3 fruit fly cellular contexts compared by ENCODE assay signal in genomic region chr3L:14536042-14536684, dm6.
A peak's percentile ranks its signal among the peaks of the same experiment; 100 is the strongest.
TF ChIP-seq lines count a peak whose summit lies in the region.

TSS of gene bbg (minus strand) at chr3L:14536276.
TSS of gene CG43246 (plus strand) at chr3L:14536634.

- TF ChIP-seq CTCF in whole organism, embryonic (GFP tag; optimal IDR thresholded peaks at IDR 0.05; lab: Kevin White, UChicago): no peak

TF ChIP-seq in whole organism, embryonic, 481 proteins besides CTCF, POLR2A, EP300 and RAD21 (continues in another document):
- TF ChIP-seq CG7963 (GFP tag; IDR thresholded peaks at IDR 0.05; lab: Robert Waterston, UW; ENCODE audit: partially characterized antibody) (peak; percentile 35; the same call in 1 of the 3 replicates), CG13894 (tag; optimal IDR thresholded peaks at IDR 0.05; lab: Kevin White, UChicago) (peak; percentile 100), Rfx (GFP tag; IDR thresholded peaks at IDR 0.05; lab: Robert Waterston, UW) (peak; percentile 6; the same call in 1 of the 2 replicates), Ets65A (GFP tag; lab: Kevin White, UChicago) (peak; percentile 59), E2f2 (GFP tag; IDR thresholded peaks at IDR 0.05; lab: Robert Waterston, UW) (no peak), Med (GFP tag; lab: Kevin White, UChicago) (peak; percentile 57), CG15514 (GFP tag; optimal IDR thresholded peaks at IDR 0.05; lab: Kevin White, UChicago) (peak; percentile 16), grn (GFP tag; optimal IDR thresholded peaks at IDR 0.05; lab: Kevin White, UChicago) (peak; percentile 96), B-H2 (GFP tag; optimal IDR thresholded peaks at IDR 0.05; lab: Kevin White, UChicago) (peak; percentile 28), Mes4 (GFP tag; optimal IDR thresholded peaks at IDR 0.05; lab: Kevin White, UChicago) (no peak), CG34376 (GFP tag; optimal IDR thresholded peaks at IDR 0.05; lab: Kevin White, UChicago) (peak; percentile 7), chinmo (GFP tag; IDR thresholded peaks at IDR 0.05; lab: Robert Waterston, UW; ENCODE audit: partially characterized antibody) (peak; percentile 72; the same call in 1 of the 4 replicates), sug (tag; optimal IDR thresholded peaks at IDR 0.05; lab: Kevin White, UChicago) (peak; percentile 5), CG2199 (GFP tag; IDR thresholded peaks at IDR 0.05; lab: Robert Waterston, UW) (peak; percentile 83; the same call in 2 of the 3 replicates), CG15269 (tag; optimal IDR thresholded peaks at IDR 0.05; lab: Kevin White, UChicago) (peak; percentile 37), lab (GFP tag; optimal IDR thresholded peaks at IDR 0.05; lab: Kevin White, UChicago) (peak; percentile 11), Dref (GFP tag; IDR thresholded peaks at IDR 0.05; lab: Robert Waterston, UW) (no peak), Bgb (GFP tag; IDR thresholded peaks at IDR 0.05; lab: Robert Waterston, UW; ENCODE audit: partially characterized antibody) (peak; percentile 44), Fer1 (GFP tag; optimal IDR thresholded peaks at IDR 0.05; lab: Kevin White, UChicago) (peak; percentile 18), CG3847 (GFP tag; IDR thresholded peaks at IDR 0.05; lab: Robert Waterston, UW) (no peak), CG13287 (GFP tag; IDR thresholded peaks at IDR 0.05; lab: Robert Waterston, UW; ENCODE audit: partially characterized antibody) (0 out of 2 replicates have a peak, but pooled peaks have one; percentile 16), ci (GFP tag; IDR thresholded peaks at IDR 0.05; lab: Robert Waterston, UW) (0 out of 3 replicates have a peak, but pooled peaks have one; percentile 37), Vsx1 (GFP tag; optimal IDR thresholded peaks at IDR 0.05; lab: Kevin White, UChicago) (peak; percentile 39), NFAT (GFP tag; IDR thresholded peaks at IDR 0.05; lab: Robert Waterston, UW) (0 out of 2 replicates have a peak, but pooled peaks have one; percentile 40), Lhr (GFP tag; optimal IDR thresholded peaks at IDR 0.05; lab: Kevin White, UChicago) (no peak), ato (GFP tag; IDR thresholded peaks at IDR 0.05; lab: Robert Waterston, UW; ENCODE audit: partially characterized antibody) (peak; percentile 40; the same call in 1 of the 2 replicates), HmgZ (tag; optimal IDR thresholded peaks at IDR 0.05; lab: Kevin White, UChicago) (peak; percentile 6)

TF ChIP-seq in whole organism, prepupa, 60 proteins besides CTCF, POLR2A, EP300 and RAD21:
- TF ChIP-seq CG6163 (GFP tag; IDR thresholded peaks at IDR 0.05; lab: Robert Waterston, UW): peak; percentile 10; the same call in 1 of the 3 replicates
- TF ChIP-seq eg (GFP tag; IDR thresholded peaks at IDR 0.05; lab: Robert Waterston, UW): peak; percentile 30; the same call in 1 of the 3 replicates
- TF ChIP-seq CG15336 (GFP tag; IDR thresholded peaks at IDR 0.05; lab: Robert Waterston, UW): peak; percentile 19; the same call in 1 of the 2 replicates
- no peak for TF ChIP-seq CG8632 (GFP tag; optimal IDR thresholded peaks at IDR 0.05; lab: Kevin White, UChicago)
- peak; percentile 25 for TF ChIP-seq Eip78C (GFP tag; lab: Kevin White, UChicago)
- no peak for TF ChIP-seq fd85E (GFP tag; optimal IDR thresholded peaks at IDR 0.05; lab: Kevin White, UChicago)
- TF ChIP-seq Gug (GFP tag; IDR thresholded peaks at IDR 0.05; lab: Robert Waterston, UW): no peak
- TF ChIP-seq CG7368 (GFP tag; optimal IDR thresholded peaks at IDR 0.05; lab: Kevin White, UChicago): no peak
- no peak for TF ChIP-seq CG6792 (GFP tag; optimal IDR thresholded peaks at IDR 0.05; lab: Kevin White, UChicago)
- TF ChIP-seq ss (GFP tag; optimal IDR thresholded peaks at IDR 0.05; lab: Kevin White, UChicago): peak in 1 of 2 experiments; percentile 6
- TF ChIP-seq CG6808 (GFP tag; optimal IDR thresholded peaks at IDR 0.05; lab: Kevin White, UChicago): no peak
- TF ChIP-seq CG1621 (tag; optimal IDR thresholded peaks at IDR 0.05; lab: Kevin White, UChicago): no peak
- no peak for TF ChIP-seq spab (GFP tag; optimal IDR thresholded peaks at IDR 0.05; lab: Kevin White, UChicago)
- peak; percentile 19 for TF ChIP-seq CG6854 (GFP tag; optimal IDR thresholded peaks at IDR 0.05; lab: Kevin White, UChicago)
- TF ChIP-seq Eip93F (GFP tag; optimal IDR thresholded peaks at IDR 0.05; lab: Kevin White, UChicago): no peak
- no peak for TF ChIP-seq CG11902 (GFP tag; optimal IDR thresholded peaks at IDR 0.05; lab: Kevin White, UChicago)
- no peak for TF ChIP-seq acj6 (GFP tag; optimal IDR thresholded peaks at IDR 0.05; lab: Kevin White, UChicago)
- no peak for TF ChIP-seq dac (GFP tag; optimal IDR thresholded peaks at IDR 0.05; lab: Kevin White, UChicago)
- no peak for TF ChIP-seq Ets21C (GFP tag; optimal IDR thresholded peaks at IDR 0.05; lab: Kevin White, UChicago)
- TF ChIP-seq CG6276 (GFP tag; optimal IDR thresholded peaks at IDR 0.05; lab: Kevin White, UChicago): no peak
- TF ChIP-seq Lpt (GFP tag; optimal IDR thresholded peaks at IDR 0.05; lab: Kevin White, UChicago): no peak
- TF ChIP-seq CG31627 (GFP tag; optimal IDR thresholded peaks at IDR 0.05; lab: Kevin White, UChicago): no peak
- TF ChIP-seq CG10669 (GFP tag; optimal IDR thresholded peaks at IDR 0.05; lab: Kevin White, UChicago): no peak
- no peak for TF ChIP-seq vri (GFP tag; optimal IDR thresholded peaks at IDR 0.05; lab: Kevin White, UChicago)
- no peak for TF ChIP-seq CG34406 (GFP tag; optimal IDR thresholded peaks at IDR 0.05; lab: Kevin White, UChicago)
- no peak for TF ChIP-seq CG8119 (GFP tag; IDR thresholded peaks at IDR 0.05; lab: Robert Waterston, UW)
- TF ChIP-seq CG32006 (GFP tag; optimal IDR thresholded peaks at IDR 0.05; lab: Kevin White, UChicago): no peak
- peak; percentile 33 for TF ChIP-seq dsx (GFP tag; optimal IDR thresholded peaks at IDR 0.05; lab: Kevin White, UChicago; ENCODE audit: poor library complexity, severe bottlenecking)
- TF ChIP-seq lz (GFP tag; optimal IDR thresholded peaks at IDR 0.05; lab: Kevin White, UChicago): no peak
TF ChIP-seq in whole organism, prepupa: peak in this region for 7.

TF ChIP-seq in whole organism, pupa, 21 proteins besides CTCF, POLR2A, EP300 and RAD21:
- TF ChIP-seq CG32121 (GFP tag; IDR thresholded peaks at IDR 0.05; lab: Robert Waterston, UW) (peak; percentile 18; the same call in 1 of the 2 replicates), EcR (GFP tag; optimal IDR thresholded peaks at IDR 0.05; lab: Kevin White, UChicago) (peak; percentile 3), rn (GFP tag; IDR thresholded peaks at IDR 0.05; lab: Robert Waterston, UW) (no peak), CG34367 (tag; optimal IDR thresholded peaks at IDR 0.05; lab: Kevin White, UChicago) (no peak), Ets98B (GFP tag; IDR thresholded peaks at IDR 0.05; lab: Robert Waterston, UW) (peak; percentile 46; the same call in 1 of the 2 replicates), CG4496 (GFP tag; IDR thresholded peaks at IDR 0.05; lab: Robert Waterston, UW) (peak; percentile 64; the same call in 1 of the 3 replicates)
TF ChIP-seq in whole organism, pupa: peak in this region for 4.

Comparison
In these comparisons a context has a peak if more than half of its experiments do, and no peak if none do; other contexts are left out.
1. Of the 7 proteins assayed by ChIP-seq in both whole organism, embryonic and whole organism, prepupa: peak only in whole organism, embryonic: none; only in whole organism, prepupa: CG6854; in both: none; in neither: 6.